Worm (Caenorhabditis elegans): Measurements from ENCODE around the gene nkb-3.

ce11 chrX:13736679-13737078, 33.7 kb downstream of the nkb-3 start:
- TF ChIP-seq lsl-1 (GFP tag; optimal IDR thresholded peaks at IDR 0.05), result no peak
- TF ChIP-seq F23B12.7 (tag; optimal IDR thresholded peaks at IDR 0.05; ENCODE audit: insufficient read depth), result no peak
- no peak for TF ChIP-seq bed-2 (GFP tag; IDR thresholded peaks at IDR 0.05)
- TF ChIP-seq F33H1.4 (GFP tag; IDR thresholded peaks at IDR 0.05), result no peak
- no peak for TF ChIP-seq snpc-1.3 (tag; optimal IDR thresholded peaks at IDR 0.05; ENCODE audit: insufficient read depth)
- TF ChIP-seq attf-3 (GFP tag; conservative IDR thresholded peaks at IDR 0.05), result no peak
- TF ChIP-seq lin-54 (GFP tag; optimal IDR thresholded peaks at IDR 0.05), result no peak
- TF ChIP-seq hlh-26 (GFP tag; conservative IDR thresholded peaks at IDR 0.05), result no peak
- no peak for TF ChIP-seq gei-17 (GFP tag; optimal IDR thresholded peaks at IDR 0.05)
- no peak for TF ChIP-seq unc-130 (GFP tag; optimal IDR thresholded peaks at IDR 0.05)

Measured in whole organism, young adult.